Fruit fly (Drosophila melanogaster): ENCODE measurements around the gene tnc.

The tnc gene

DNA sequence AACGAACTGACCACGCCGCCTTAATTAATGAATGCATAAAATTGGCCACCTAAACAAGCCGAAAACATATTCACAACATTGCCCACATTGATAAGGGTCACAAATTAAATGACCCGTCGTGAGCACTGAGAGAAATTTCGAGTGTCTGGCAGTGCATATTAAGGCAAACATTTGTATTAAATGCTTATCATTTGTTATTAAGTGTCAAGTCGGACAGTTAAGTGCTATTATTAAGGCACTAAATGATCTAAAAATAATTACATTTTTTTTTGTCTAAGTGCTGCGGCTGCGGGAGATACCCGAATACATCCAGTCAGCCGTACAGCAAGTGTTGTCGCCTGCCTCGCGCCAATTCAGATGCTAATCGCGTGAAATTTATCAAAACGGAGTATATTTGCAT is 21.7 kb upstream of the tnc start (continued):
- TF ChIP-seq ranshi (GFP tag; IDR thresholded peaks at IDR 0.05), result peak; percentile 69
- no peak for TF ChIP-seq CG3065 (GFP tag; optimal IDR thresholded peaks at IDR 0.05)
- no peak for TF ChIP-seq CG11085 (GFP tag; IDR thresholded peaks at IDR 0.05)
- TF ChIP-seq chinmo (GFP tag; IDR thresholded peaks at IDR 0.05; ENCODE audit: partially characterized antibody), result no peak
- TF ChIP-seq CG34224 (GFP tag; IDR thresholded peaks at IDR 0.05; ENCODE audit: partially characterized antibody), result no peak
- TF ChIP-seq zen2 (GFP tag; IDR thresholded peaks at IDR 0.05; ENCODE audit: partially characterized antibody), result no peak
- 0 out of 3 replicates have a peak, but pooled peaks have one; percentile 35 for TF ChIP-seq C15 (GFP tag; IDR thresholded peaks at IDR 0.05)
- peak; percentile 51 for TF ChIP-seq ems (GFP tag; optimal IDR thresholded peaks at IDR 0.05)
- TF ChIP-seq CG15514 (GFP tag; optimal IDR thresholded peaks at IDR 0.05), result peak; percentile 20
- no peak for TF ChIP-seq onecut (GFP tag; IDR thresholded peaks at IDR 0.05)
- TF ChIP-seq CG10565 (GFP tag; optimal IDR thresholded peaks at IDR 0.05), result no peak
- peak; percentile 10 for TF ChIP-seq CG8944 (GFP tag; optimal IDR thresholded peaks at IDR 0.05)
- peak; percentile 1 for TF ChIP-seq CG13775 (GFP tag; optimal IDR thresholded peaks at IDR 0.05)
- no peak for TF ChIP-seq CG14710 (tag; optimal IDR thresholded peaks at IDR 0.05)
- TF ChIP-seq cas (GFP tag; IDR thresholded peaks at IDR 0.05), result 0 out of 2 replicates have a peak, but pooled peaks have one; percentile 19
- TF ChIP-seq crol (GFP tag; IDR thresholded peaks at IDR 0.05), result no peak
- peak; percentile 30 for TF ChIP-seq CrebB (tag; optimal IDR thresholded peaks at IDR 0.05)
- no peak for TF ChIP-seq dimm (GFP tag; IDR thresholded peaks at IDR 0.05)
- no peak for TF ChIP-seq CG2199 (GFP tag; IDR thresholded peaks at IDR 0.05)
- TF ChIP-seq her (GFP tag; optimal IDR thresholded peaks at IDR 0.05), result peak; percentile 59
- TF ChIP-seq Eip74EF (GFP tag; optimal IDR thresholded peaks at IDR 0.05), result peak in 1 of 2 experiments; percentile 32
- no peak for TF ChIP-seq Spps (tag; optimal IDR thresholded peaks at IDR 0.05)
- TF ChIP-seq HLHmδ (GFP tag; optimal IDR thresholded peaks at IDR 0.05), result no peak
- TF ChIP-seq jigr1 (GFP tag; IDR thresholded peaks at IDR 0.05), result peak; percentile 53; the same call in 1 of the 3 replicates
- TF ChIP-seq CG11093 (GFP tag; IDR thresholded peaks at IDR 0.05), result peak; percentile 54; the same call in 1 of the 3 replicates
- no peak for TF ChIP-seq CG14965 (GFP tag; optimal IDR thresholded peaks at IDR 0.05; ENCODE audit: borderline replicate concordance)
- peak; percentile 50 for TF ChIP-seq CG9817 (tag; optimal IDR thresholded peaks at IDR 0.05)
- TF ChIP-seq lilli (GFP tag; optimal IDR thresholded peaks at IDR 0.05), result peak; percentile 75
- TF ChIP-seq grn (GFP tag; optimal IDR thresholded peaks at IDR 0.05), result peak; percentile 9
- peak; percentile 57 for TF ChIP-seq Ada2b (GFP tag; IDR thresholded peaks at IDR 0.05)
- TF ChIP-seq CG11696 (GFP tag; IDR thresholded peaks at IDR 0.05), result no peak
- TF ChIP-seq p53 (GFP tag; optimal IDR thresholded peaks at IDR 0.05), result no peak
- TF ChIP-seq Lhr (GFP tag; optimal IDR thresholded peaks at IDR 0.05), result no peak
- TF ChIP-seq CG11560 (tag; IDR thresholded peaks at IDR 0.05), result 0 out of 3 replicates have a peak, but pooled peaks have one; percentile 41
- TF ChIP-seq Dfd (GFP tag; optimal IDR thresholded peaks at IDR 0.05), result no peak
- TF ChIP-seq CG10543 (GFP tag; optimal IDR thresholded peaks at IDR 0.05), result no peak
- TF ChIP-seq ssp (GFP tag; IDR thresholded peaks at IDR 0.05), result 0 out of 2 replicates have a peak, but pooled peaks have one; percentile 32
- TF ChIP-seq Camta (GFP tag; optimal IDR thresholded peaks at IDR 0.05), result peak; percentile 56
- TF ChIP-seq MTF-1 (GFP tag; optimal IDR thresholded peaks at IDR 0.05; ENCODE audit: borderline replicate concordance), result no peak
- TF ChIP-seq CG11504 (tag; optimal IDR thresholded peaks at IDR 0.05), result peak; percentile 80
- peak; percentile 50 for TF ChIP-seq CG17385 (GFP tag; optimal IDR thresholded peaks at IDR 0.05)
- no peak for TF ChIP-seq CG6654 (GFP tag; optimal IDR thresholded peaks at IDR 0.05)
- TF ChIP-seq abd-A (tag; optimal IDR thresholded peaks at IDR 0.05), result no peak
- TF ChIP-seq Jarid2 (GFP tag; optimal IDR thresholded peaks at IDR 0.05), result peak; percentile 5
- no peak for TF ChIP-seq gcm (GFP tag; optimal IDR thresholded peaks at IDR 0.05)
- TF ChIP-seq CG34376 (GFP tag; optimal IDR thresholded peaks at IDR 0.05), result no peak
- peak; percentile 37 for TF ChIP-seq Atf3 (GFP tag; optimal IDR thresholded peaks at IDR 0.05)
- TF ChIP-seq CG34422 (GFP tag; IDR thresholded peaks at IDR 0.05), result peak; percentile 66; the same call in 2 of the 3 replicates
- peak; percentile 49 for TF ChIP-seq jumu (GFP tag; optimal IDR thresholded peaks at IDR 0.05)
- TF ChIP-seq CG1233 (GFP tag; optimal IDR thresholded peaks at IDR 0.05), result no peak
